Fruit fly (Drosophila melanogaster) whole organism, embryonic: ENCODE results near the gene CG6195.

Experiments used
- CG13424 ChIP-seq: fragments of 200-800 bp; sonication (Bioruptor generic); optimal IDR thresholded peaks from 2 replicates; lab custom pipeline; 2019; ENCODE audit warnings: missing biosample characterization, mild to moderate bottlenecking, missing genetic modification characterization, moderate library complexity
- CG15479 ChIP-seq: fragments of 200-800 bp; sonication (Bioruptor generic); optimal IDR thresholded peaks from 3 replicates; lab custom pipeline; 2019; ENCODE audit warnings: missing biosample characterization, mild to moderate bottlenecking, missing genetic modification characterization, moderate library complexity
- CG15514 ChIP-seq: fragments of 200-800 bp; sonication (Bioruptor generic); optimal IDR thresholded peaks from 3 replicates; lab custom pipeline; 2017; ENCODE audit warnings: missing biosample characterization, missing genetic modification characterization, mild to moderate bottlenecking, moderate library complexity, missing genetic modification reagents
- CG1792 ChIP-seq: fragments of 200-800 bp; sonication (Bioruptor generic); optimal IDR thresholded peaks from 2 replicates; lab custom pipeline; 2016; ENCODE audit warnings: missing biosample characterization, missing genetic modification characterization
- CG18262 ChIP-seq: fragments of 200-800 bp; optimal IDR thresholded peaks from 3 replicates; lab custom pipeline; 2019; ENCODE audit warnings: missing biosample characterization, mild to moderate bottlenecking, missing genetic modification characterization, moderate library complexity
- CG30431 ChIP-seq: fragments of 200-800 bp; sonication (Bioruptor generic); optimal IDR thresholded peaks from 2 replicates; lab custom pipeline; 2017; ENCODE audit warnings: missing biosample characterization, missing genetic modification characterization
- CG31388 ChIP-seq: fragments of 200-800 bp; sonication (Bioruptor generic); optimal IDR thresholded peaks from 2 replicates; lab custom pipeline; 2016; ENCODE audit warnings: missing biosample characterization, missing genetic modification characterization
- CG31441 ChIP-seq: fragments of 200-800 bp; sonication (Bioruptor generic); IDR thresholded peaks from 2 replicates; pipeline ENCODE4 v1.3.6; 2022; ENCODE audit warnings: missing biosample characterization, missing genetic modification characterization
- CG3995 ChIP-seq: fragments of 200-800 bp; sonication (Bioruptor generic); optimal IDR thresholded peaks from 3 replicates; lab custom pipeline; 2016; ENCODE audit warnings: missing biosample characterization, missing genetic modification characterization
- CG43689 ChIP-seq: fragments of 200-800 bp; sonication (Bioruptor generic); IDR thresholded peaks from 2 replicates; pipeline ENCODE4 v1.3.6; 2022; ENCODE audit warnings: missing biosample characterization, missing genetic modification characterization
- CG6689 ChIP-seq: fragments of 200-800 bp; sonication (Bioruptor generic); IDR thresholded peaks from 2 replicates; pipeline ENCODE4 v1.3.6; 2022; ENCODE audit warnings: missing biosample characterization, missing genetic modification characterization
- CG7839 ChIP-seq: fragments of 200-800 bp; sonication (Bioruptor generic); optimal IDR thresholded peaks from 3 replicates; lab custom pipeline; 2018; ENCODE audit warnings: missing biosample characterization, mild to moderate bottlenecking, missing genetic modification characterization, moderate library complexity
- CG8089 ChIP-seq: fragments of 200-800 bp; sonication (Bioruptor generic); optimal IDR thresholded peaks from 3 replicates; lab custom pipeline; 2016; ENCODE audit warnings: missing biosample characterization, missing genetic modification characterization
- CG8359 ChIP-seq: fragments of 200-800 bp; sonication (Bioruptor generic); optimal IDR thresholded peaks from 2 replicates; lab custom pipeline; 2017; ENCODE audit warnings: missing biosample characterization, mild to moderate bottlenecking, missing genetic modification characterization, borderline replicate concordance
- CG9609 ChIP-seq: fragments of 200-800 bp; sonication (Bioruptor generic); optimal IDR thresholded peaks from 3 replicates; lab custom pipeline; 2016; ENCODE audit warnings: missing biosample characterization, missing genetic modification characterization
- CG9817 ChIP-seq: fragments of 200-800 bp; sonication (Bioruptor generic); optimal IDR thresholded peaks from 2 replicates; lab custom pipeline; 2018; ENCODE audit warnings: missing biosample characterization, mild to moderate bottlenecking, missing genetic modification characterization, moderate library complexity
- CHES-1-like ChIP-seq: fragments of 200-800 bp; sonication (Bioruptor generic); optimal IDR thresholded peaks from 2 replicates; lab custom pipeline; 2016; ENCODE audit warnings: missing biosample characterization, missing genetic modification characterization
- CrebB ChIP-seq: fragments of 200-800 bp; sonication (Bioruptor generic); optimal IDR thresholded peaks from 3 replicates; lab custom pipeline; 2018; ENCODE audit warnings: missing biosample characterization, mild to moderate bottlenecking, missing genetic modification characterization
- Fer2 ChIP-seq: fragments of 200-800 bp; sonication (Bioruptor generic); optimal IDR thresholded peaks from 2 replicates; lab custom pipeline; 2018; ENCODE audit warnings: missing biosample characterization, mild to moderate bottlenecking, missing genetic modification characterization, moderate library complexity
- Gsc ChIP-seq: fragments of 200-800 bp; sonication (Bioruptor generic); IDR thresholded peaks from 2 replicates; pipeline ENCODE4 v1.3.6; 2022; ENCODE audit warnings: missing biosample characterization, missing genetic modification characterization
- H2.0 ChIP-seq: fragments of 200-800 bp; sonication (Bioruptor generic); IDR thresholded peaks from 2 replicates; pipeline ENCODE4 v1.3.6; 2022; ENCODE audit warnings: missing biosample characterization, missing genetic modification characterization
- Hr51 ChIP-seq, 2 experiments: fragments of 200-800 bp; sonication (Bioruptor generic); optimal IDR thresholded peaks; 2 replicates in 1 of 2; 3 replicates in 1 of 2; lab custom pipeline; 2016 to 2018; ENCODE audit warnings: missing biosample characterization in 2 of 2, missing genetic modification characterization in 2 of 2, mild to moderate bottlenecking in 1 of 2, moderate library complexity in 1 of 2
- Jarid2 ChIP-seq: fragments of 200-800 bp; sonication (Bioruptor generic); optimal IDR thresholded peaks from 3 replicates; lab custom pipeline; 2017; ENCODE audit warnings: mild to moderate bottlenecking, missing biosample characterization, missing genetic modification reagents, missing genetic modification characterization
- Med ChIP-seq: fragments of 200-800 bp; sonication (Bioruptor generic); peaks from one replicate; lab custom pipeline; 2016; ENCODE audit warnings: missing biosample characterization, missing genetic modification characterization, mild to moderate bottlenecking, inconsistent platforms, moderate library complexity
- Nf-YC ChIP-seq: fragments of 200-800 bp; optimal IDR thresholded peaks from 3 replicates; lab custom pipeline; 2019; ENCODE audit warnings: missing biosample characterization, mild to moderate bottlenecking, missing genetic modification characterization, moderate library complexity
- NfI ChIP-seq: fragments of 200-800 bp; sonication (Bioruptor generic); optimal IDR thresholded peaks from 3 replicates; lab custom pipeline; 2018; ENCODE audit warnings: missing biosample characterization, mild to moderate bottlenecking, missing genetic modification characterization, moderate library complexity
- Pdp1 ChIP-seq, 2 experiments: fragments of 200-800 bp; sonication (Bioruptor generic); optimal IDR thresholded peaks; 3 replicates each; lab custom pipeline; 2016; ENCODE audit warnings: missing biosample characterization in 2 of 2, missing genetic modification characterization in 2 of 2, mild to moderate bottlenecking in 1 of 2, moderate library complexity in 1 of 2
- Stat92E ChIP-seq, 3 experiments: fragments of >200 bp in 2 of 3; fragments of 200-800 bp in 1 of 3; sonication (Bioruptor generic) in 1 of 3; optimal IDR thresholded peaks; 2 replicates each; lab custom pipeline; 2017 to 2019; ENCODE audit warnings: missing biosample characterization in 3 of 3, missing genetic modification characterization in 3 of 3, mild to moderate bottlenecking in 1 of 3, moderate library complexity in 1 of 3
- Trl ChIP-seq, 3 experiments: fragments of >200 bp in 2 of 3; fragments of 200-800 bp in 1 of 3; sonication (Bioruptor generic) in 1 of 3; optimal IDR thresholded peaks; 2 replicates in 1 of 3; 3 replicates in 2 of 3; lab custom pipeline; 2016 to 2017; ENCODE audit warnings: missing biosample characterization in 1 of 3, missing genetic modification characterization in 1 of 3
- btn ChIP-seq: fragments of 200-800 bp; sonication (Bioruptor generic); optimal IDR thresholded peaks from 2 replicates; lab custom pipeline; 2016; ENCODE audit warnings: missing biosample characterization, missing genetic modification characterization
- disco-r ChIP-seq: fragments of 200-800 bp; sonication (Bioruptor generic); optimal IDR thresholded peaks from 2 replicates; lab custom pipeline; 2016; ENCODE audit warnings: missing biosample characterization, missing genetic modification characterization
- dmrt99B ChIP-seq: fragments of 200-800 bp; sonication (Bioruptor generic); optimal IDR thresholded peaks from 2 replicates; lab custom pipeline; 2018; ENCODE audit warnings: missing biosample characterization, mild to moderate bottlenecking, missing genetic modification characterization, moderate library complexity
- dysf ChIP-seq: fragments of 200-800 bp; sonication (Bioruptor generic); IDR thresholded peaks from 3 replicates; pipeline ENCODE4 v1.3.6; 2022; ENCODE audit warnings: missing biosample characterization, missing genetic modification characterization
- grau ChIP-seq: fragments of 200-800 bp; optimal IDR thresholded peaks from 3 replicates; lab custom pipeline; 2019; ENCODE audit warnings: missing biosample characterization, mild to moderate bottlenecking, missing genetic modification characterization, moderate library complexity
- ham ChIP-seq: fragments of 200-800 bp; sonication (Bioruptor generic); IDR thresholded peaks from 2 replicates; pipeline ENCODE4 v1.3.6; 2022; ENCODE audit warnings: missing biosample characterization, missing genetic modification characterization
- ken ChIP-seq: fragments of 200-800 bp; sonication (Bioruptor generic); IDR thresholded peaks from 3 replicates; pipeline ENCODE4 v1.3.6; 2022; ENCODE audit warnings: missing biosample characterization, missing genetic modification characterization
- lmd ChIP-seq: fragments of 200-800 bp; sonication (Bioruptor generic); IDR thresholded peaks from 2 replicates; pipeline ENCODE4 v1.3.6; 2022; ENCODE audit warnings: missing biosample characterization, missing genetic modification characterization
- nau ChIP-seq: fragments of 200-800 bp; sonication (Bioruptor generic); optimal IDR thresholded peaks from 3 replicates; lab custom pipeline; 2017; ENCODE audit warnings: missing biosample characterization, mild to moderate bottlenecking, missing genetic modification characterization, missing genetic modification reagents
- otp ChIP-seq: fragments of 200-800 bp; sonication (Bioruptor generic); IDR thresholded peaks from 3 replicates; pipeline ENCODE4, ENCODE4 v1.3.6; 2022; ENCODE audit warnings: missing biosample characterization, missing genetic modification characterization
- repo ChIP-seq: fragments of 200-800 bp; sonication (Bioruptor generic); optimal IDR thresholded peaks from 2 replicates; lab custom pipeline; 2016; ENCODE audit warnings: missing biosample characterization, missing genetic modification characterization
- row ChIP-seq: fragments of 200-800 bp; sonication (Bioruptor generic); IDR thresholded peaks from 3 replicates; pipeline ENCODE4 v1.3.6; 2022; ENCODE audit warnings: missing biosample characterization, missing genetic modification characterization
- sd ChIP-seq: fragments of 200-800 bp; sonication (Bioruptor generic); optimal IDR thresholded peaks from 3 replicates; lab custom pipeline; 2018; ENCODE audit warnings: missing biosample characterization, mild to moderate bottlenecking, missing genetic modification characterization, moderate library complexity
- tgo ChIP-seq: fragments of 200-800 bp; sonication (Bioruptor generic); IDR thresholded peaks from 3 replicates; pipeline ENCODE4 v1.3.6; 2022; ENCODE audit warnings: missing biosample characterization, missing genetic modification characterization
- unpg ChIP-seq: fragments of 200-800 bp; sonication (Bioruptor generic); optimal IDR thresholded peaks from 3 replicates; lab custom pipeline; 2018; ENCODE audit warnings: missing biosample characterization, mild to moderate bottlenecking, missing genetic modification characterization, moderate library complexity
- vnd ChIP-seq: fragments of 200-800 bp; sonication (Bioruptor generic); IDR thresholded peaks from 3 replicates; pipeline ENCODE4 v1.3.6; 2022; ENCODE audit warnings: missing biosample characterization, missing genetic modification characterization; ENCODE audit not compliant: partially characterized antibody
- wek ChIP-seq: fragments of 200-800 bp; sonication (Bioruptor generic); optimal IDR thresholded peaks from 3 replicates; lab custom pipeline; 2018; ENCODE audit warnings: missing biosample characterization, mild to moderate bottlenecking, missing genetic modification characterization, moderate library complexity
- zen2 ChIP-seq: fragments of 200-800 bp; sonication (Bioruptor generic); IDR thresholded peaks from 3 replicates; pipeline ENCODE4 v1.3.6; 2022; ENCODE audit warnings: missing biosample characterization, missing genetic modification characterization; ENCODE audit not compliant: partially characterized antibody
- zfh2 ChIP-seq: fragments of 200-800 bp; sonication (Bioruptor generic); optimal IDR thresholded peaks from 2 replicates; lab custom pipeline; 2016; ENCODE audit warnings: missing biosample characterization, missing genetic modification characterization

Gene CG6195

dm6 chr3R:19627792-19628522 is 20.3 kb downstream of the CG6195 start (continued):
- peak; percentile 32 for TF ChIP-seq grau
- no peak for TF ChIP-seq btn (GFP tag; lab: Kevin White, UChicago)
- no peak for TF ChIP-seq CG8089
- TF ChIP-seq CG15479 (GFP tag; lab: Kevin White, UChicago), result no peak
- no peak for TF ChIP-seq zen2
- no peak for TF ChIP-seq zfh2 (GFP tag; lab: Kevin White, UChicago)
- TF ChIP-seq unpg, result no peak
- TF ChIP-seq sd, result no peak
- peak in 1 of 2 experiments; percentile 8 for TF ChIP-seq Pdp1 (GFP tag; optimal IDR thresholded peaks at IDR 0.05; lab: Kevin White, UChicago)
- peak; percentile 11 to 39 for TF ChIP-seq Trl (optimal IDR thresholded peaks at IDR 0.05; lab: Kevin White, UChicago)
- no peak for TF ChIP-seq Trl (GFP tag; optimal IDR thresholded peaks at IDR 0.05; lab: Kevin White, UChicago)
- TF ChIP-seq Hr51 (GFP tag; optimal IDR thresholded peaks at IDR 0.05; lab: Kevin White, UChicago), result peak in 1 of 2 experiments; percentile 5
- peak; percentile 37 for TF ChIP-seq CG8359 (GFP tag; lab: Kevin White, UChicago)
- TF ChIP-seq CG3995 (GFP tag; lab: Kevin White, UChicago), result no peak
- TF ChIP-seq lmd (GFP tag; lab: Robert Waterston, UW), result peak; percentile 35; the same call in 1 of the 2 replicates
- no peak for TF ChIP-seq disco-r
- TF ChIP-seq Jarid2 (GFP tag; lab: Kevin White, UChicago), result peak; percentile 40
- TF ChIP-seq CG7839 (tag; lab: Kevin White, UChicago), result peak; percentile 76
- no peak for TF ChIP-seq Gsc (GFP tag; lab: Robert Waterston, UW)
- TF ChIP-seq nau, result peak; percentile 37
- TF ChIP-seq CG43689 (GFP tag; lab: Robert Waterston, UW), result no peak
- peak; percentile 14 for TF ChIP-seq NfI (GFP tag; lab: Kevin White, UChicago)
- TF ChIP-seq ham (GFP tag; lab: Robert Waterston, UW), result no peak
- peak in 1 of 3 experiments; percentile 43 for TF ChIP-seq Stat92E (GFP tag; optimal IDR thresholded peaks at IDR 0.05; lab: Kevin White, UChicago)
- no peak for TF ChIP-seq vnd (GFP tag; lab: Robert Waterston, UW)
- TF ChIP-seq Med (GFP tag; lab: Kevin White, UChicago), result peak; percentile 80
- peak; percentile 72 for TF ChIP-seq dmrt99B
- TF ChIP-seq CG31388, result no peak
- no peak for TF ChIP-seq H2.0 (GFP tag; lab: Robert Waterston, UW)
- TF ChIP-seq CG9817, result no peak
- no peak for TF ChIP-seq CG9609
- peak; percentile 6 for TF ChIP-seq CG30431 (GFP tag; lab: Kevin White, UChicago)
- peak; percentile 40; the same call in 2 of the 3 replicates for TF ChIP-seq tgo
- peak; percentile 68 for TF ChIP-seq row (GFP tag; lab: Robert Waterston, UW)
- no peak for TF ChIP-seq wek (GFP tag; lab: Kevin White, UChicago)
- TF ChIP-seq otp (GFP tag; lab: Robert Waterston, UW), result no peak
- peak; percentile 43 for TF ChIP-seq Nf-YC
- TF ChIP-seq CHES-1-like, result no peak
- TF ChIP-seq CG18262 (tag; lab: Kevin White, UChicago), result peak; percentile 72
- TF ChIP-seq CG1792 (GFP tag; lab: Kevin White, UChicago), result no peak
- TF ChIP-seq dysf (GFP tag; lab: Robert Waterston, UW), result peak; percentile 60; the same call in 1 of the 3 replicates
- peak; percentile 58 for TF ChIP-seq CG6689 (GFP tag; lab: Robert Waterston, UW)
- TF ChIP-seq CrebB (tag; lab: Kevin White, UChicago), result no peak
- TF ChIP-seq CG15514 (GFP tag; lab: Kevin White, UChicago), result peak; percentile 40
- TF ChIP-seq CG13424 (tag; lab: Kevin White, UChicago), result peak; percentile 16
- no peak for TF ChIP-seq Fer2 (tag; lab: Kevin White, UChicago)
- TF ChIP-seq ken (GFP tag; lab: Robert Waterston, UW), result no peak
- TF ChIP-seq CG31441 (GFP tag; lab: Robert Waterston, UW), result peak; percentile 63
- TF ChIP-seq repo (GFP tag; lab: Kevin White, UChicago), result no peak
